Fruit fly (Drosophila melanogaster): ENCODE data around the gene CG16953.

Gene CG16953

DNA sequence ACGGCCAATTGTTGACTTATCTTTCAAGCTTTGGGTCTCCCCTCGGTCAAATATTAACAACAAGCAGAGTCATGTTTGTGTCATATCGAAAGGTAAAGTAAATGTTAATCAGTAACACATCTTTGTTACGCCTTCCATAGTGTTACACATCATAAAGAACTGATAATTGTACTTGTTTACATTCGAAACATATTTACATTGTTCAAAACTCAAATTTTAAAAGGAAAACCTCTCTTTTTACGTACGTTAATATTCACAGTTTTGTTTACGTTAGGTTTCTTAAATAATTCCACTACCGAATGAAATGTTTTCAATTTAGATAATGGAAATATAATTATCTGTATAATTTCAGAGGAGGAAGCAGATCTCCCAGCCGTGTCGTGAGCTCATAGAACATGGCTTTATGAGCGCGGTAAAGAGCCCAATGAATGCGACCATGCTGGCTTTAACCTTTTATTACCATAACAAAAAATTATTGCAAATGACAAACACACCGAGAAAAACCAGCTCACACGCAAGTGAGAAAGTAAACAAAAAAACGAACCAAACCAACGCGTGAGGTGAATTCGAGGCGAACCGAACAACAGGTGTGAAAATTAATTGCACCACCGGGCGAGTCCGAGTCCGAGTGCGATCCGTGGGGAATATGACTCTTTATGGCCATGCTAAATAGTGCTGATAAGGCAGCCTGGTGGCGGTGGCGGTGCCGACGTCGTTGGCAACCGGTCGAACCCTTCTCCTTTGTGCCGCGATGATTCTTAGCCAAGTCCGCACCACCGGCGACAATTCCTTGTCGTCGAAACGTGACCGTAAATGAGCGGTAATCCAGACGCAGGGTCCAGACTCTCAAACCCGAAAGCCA lies 43.1 kb downstream of the CG16953 start:
- no peak for TF ChIP-seq psq (optimal IDR thresholded peaks at IDR 0.05)
- no peak for TF ChIP-seq Myc (optimal IDR thresholded peaks at IDR 0.05)
- no peak for TF ChIP-seq h (optimal IDR thresholded peaks at IDR 0.05)
- TF ChIP-seq Sin3A (optimal IDR thresholded peaks at IDR 0.05), result no peak
- no peak for TF ChIP-seq insv (optimal IDR thresholded peaks at IDR 0.05)
- no peak for TF ChIP-seq ttk (optimal IDR thresholded peaks at IDR 0.05)

DNA sequence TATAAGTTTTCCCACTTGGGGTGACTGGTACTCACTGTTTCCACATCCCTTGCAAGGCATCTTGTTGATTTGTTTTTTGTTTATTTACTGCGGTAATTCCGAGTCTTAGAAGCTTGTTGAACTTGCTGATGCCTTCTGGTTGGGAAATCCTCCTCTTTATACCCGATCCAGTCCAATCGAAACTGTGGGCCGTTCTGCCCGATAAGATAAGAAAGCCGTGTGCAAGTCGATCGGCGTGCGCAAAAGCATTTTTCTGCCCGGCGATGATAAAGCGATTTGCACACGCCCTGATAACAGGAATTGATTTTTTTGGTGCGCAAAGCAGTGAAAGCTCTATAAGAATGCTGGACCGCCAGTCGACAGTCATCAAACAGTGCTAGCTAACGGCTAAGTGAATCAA lies 51.1 kb downstream of the CG16953 start, which contains the start of the genes MtnE and MtnD:
Gene MtnE (minus strand): TSS at position 130 of the 400 bp plus-strand sequence.
Gene MtnD (plus strand): TSS at position 388 of the 400 bp plus-strand sequence.
- TF ChIP-seq Myc (optimal IDR thresholded peaks at IDR 0.05), result no peak
- TF ChIP-seq insv (optimal IDR thresholded peaks at IDR 0.05), result no peak
- no peak for TF ChIP-seq psq (optimal IDR thresholded peaks at IDR 0.05)
- no peak for TF ChIP-seq h (optimal IDR thresholded peaks at IDR 0.05)
- TF ChIP-seq ttk (optimal IDR thresholded peaks at IDR 0.05), result no peak
- no peak for TF ChIP-seq Sin3A (optimal IDR thresholded peaks at IDR 0.05)
